Worm (Caenorhabditis elegans) whole organism, L3 larva: ENCODE data around the gene nspe-8.

ENCODE experiments used
- elt-1 ChIP-seq: fragments of 150-350 bp; optimal IDR thresholded peaks from 2 replicates; lab custom pipeline; 2014; ENCODE audit warnings: missing biosample characterization, missing genetic modification characterization
- mdl-1 ChIP-seq: fragments of 150-350 bp; optimal IDR thresholded peaks from 2 replicates; lab custom pipeline; 2014; ENCODE audit warnings: missing biosample characterization, missing genetic modification characterization
- unc-39 ChIP-seq: sonication (generic microtip); optimal IDR thresholded peaks from 4 replicates; lab custom pipeline; 2017; ENCODE audit warnings: missing biosample characterization, missing genetic modification characterization

DNA sequence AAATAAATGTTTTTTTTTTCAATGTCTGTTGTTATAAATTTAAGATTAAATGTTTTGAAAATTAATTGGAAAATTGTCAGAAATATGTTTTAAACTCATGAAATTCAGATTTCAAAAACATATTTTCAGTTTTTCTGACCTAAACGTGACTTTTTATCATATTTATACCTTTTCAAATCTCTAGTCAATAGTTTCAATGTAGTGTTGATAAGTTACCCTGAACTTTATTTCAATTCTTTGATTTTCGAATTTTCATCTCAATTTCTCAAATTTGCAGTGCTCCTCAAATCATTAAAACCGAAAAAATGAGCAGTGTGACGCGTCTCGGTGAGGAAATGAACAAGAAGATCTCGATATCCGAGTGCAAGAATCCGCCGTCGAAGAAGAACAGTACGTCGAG is 32.7 kb upstream of the nspe-8 start, which contains the start of gene rgs-4:
- TF ChIP-seq unc-39 (tag; lab: Kevin White, UChicago) (no peak), elt-1 (tag; lab: Kevin White, UChicago) (no peak), mdl-1 (tag; lab: Kevin White, UChicago) (no peak)
